Fruit fly (Drosophila melanogaster) whole organism, pupa: Measurements from ENCODE around the gene CG13012.

ENCODE experiments used
- CG10348 ChIP-seq: fragments of 200-800 bp; sonication (Bioruptor generic); IDR thresholded peaks from 2 replicates; pipeline ENCODE4 v1.3.6; 2022; ENCODE audit warnings: missing biosample characterization, missing genetic modification characterization
- CG17806 ChIP-seq: fragments of 200-800 bp; sonication (Bioruptor generic); optimal IDR thresholded peaks from 2 replicates; lab custom pipeline; 2018; ENCODE audit warnings: missing biosample characterization, mild to moderate bottlenecking, missing genetic modification characterization, moderate library complexity
- CG32121 ChIP-seq: fragments of 200-800 bp; sonication (Bioruptor generic); IDR thresholded peaks from 2 replicates; pipeline ENCODE4 v1.3.6; 2022; ENCODE audit warnings: missing biosample characterization, missing genetic modification characterization
- CG4496 ChIP-seq: fragments of 200-800 bp; sonication (Bioruptor generic); IDR thresholded peaks from 3 replicates; pipeline ENCODE4 v1.3.6; 2022; ENCODE audit warnings: missing biosample characterization, missing genetic modification characterization
- CG8159 ChIP-seq: fragments of 200-800 bp; sonication (Bioruptor generic); optimal IDR thresholded peaks from 3 replicates; lab custom pipeline; 2018; ENCODE audit warnings: missing biosample characterization, mild to moderate bottlenecking, missing genetic modification characterization, moderate library complexity
- CG9948 ChIP-seq: fragments of 200-800 bp; sonication (Bioruptor generic); optimal IDR thresholded peaks from 2 replicates; lab custom pipeline; 2018; ENCODE audit warnings: missing biosample characterization, mild to moderate bottlenecking, missing genetic modification characterization, moderate library complexity
- D1 ChIP-seq: fragments of 200-800 bp; sonication (Bioruptor generic); optimal IDR thresholded peaks from 2 replicates; lab custom pipeline; 2018; ENCODE audit warnings: missing biosample characterization, mild to moderate bottlenecking, missing genetic modification characterization, moderate library complexity
- EcR ChIP-seq: fragments of 200-800 bp; sonication (Bioruptor generic); optimal IDR thresholded peaks from 3 replicates; lab custom pipeline; 2019; ENCODE audit warnings: missing biosample characterization, missing genetic modification characterization, mild to moderate bottlenecking, moderate library complexity, missing genetic modification reagents
- Ets98B ChIP-seq: fragments of 200-800 bp; sonication (Bioruptor generic); IDR thresholded peaks from 2 replicates; pipeline ENCODE4 v1.3.6; 2022; ENCODE audit warnings: missing biosample characterization, missing genetic modification characterization
- Snoo ChIP-seq: fragments of 200-800 bp; sonication (Bioruptor generic); optimal IDR thresholded peaks from 3 replicates; lab custom pipeline; 2017; ENCODE audit warnings: missing biosample characterization, mild to moderate bottlenecking, missing genetic modification characterization, inconsistent platforms
- gl ChIP-seq: fragments of 200-800 bp; sonication (Bioruptor generic); optimal IDR thresholded peaks from 2 replicates; lab custom pipeline; 2018; ENCODE audit warnings: missing biosample characterization, mild to moderate bottlenecking, missing genetic modification characterization
- rn ChIP-seq: fragments of 200-800 bp; sonication (Bioruptor generic); IDR thresholded peaks from 2 replicates; pipeline ENCODE4 v1.3.6; 2022; ENCODE audit warnings: missing biosample characterization, missing genetic modification characterization

dm6 chrX:16651625-16652024 is 24.9 kb downstream of the CG13012 start:
- TF ChIP-seq EcR (GFP tag; lab: Kevin White, UChicago) (no peak), CG32121 (GFP tag; lab: Robert Waterston, UW) (no peak), CG4496 (GFP tag; lab: Robert Waterston, UW) (no peak), CG10348 (GFP tag; lab: Robert Waterston, UW) (no peak), CG9948 (tag; lab: Kevin White, UChicago) (no peak), CG8159 (tag; lab: Kevin White, UChicago) (no peak), CG17806 (no peak), gl (tag; lab: Kevin White, UChicago) (no peak), D1 (tag; lab: Kevin White, UChicago) (no peak), rn (no peak), Ets98B (GFP tag; lab: Robert Waterston, UW) (no peak), Snoo (tag; lab: Kevin White, UChicago) (no peak)
